Fruit fly (Drosophila melanogaster): ENCODE data around the gene SWIP.

Gene SWIP

dm6 chrX:16286083-16286666 lies 27.3 kb upstream of the SWIP start, which contains the start of gene UQCR-14:
Gene UQCR-14 (plus strand): TSS chrX:16286288.
- no peak for TF ChIP-seq ttk (optimal IDR thresholded peaks at IDR 0.05)
- no peak for TF ChIP-seq h (optimal IDR thresholded peaks at IDR 0.05)
- TF ChIP-seq Myc (optimal IDR thresholded peaks at IDR 0.05) = no peak
- TF ChIP-seq insv (optimal IDR thresholded peaks at IDR 0.05) = no peak
- TF ChIP-seq Sin3A (optimal IDR thresholded peaks at IDR 0.05) = no peak
- TF ChIP-seq psq (optimal IDR thresholded peaks at IDR 0.05) = no peak

- no peak for TF ChIP-seq psq (optimal IDR thresholded peaks at IDR 0.05)
- TF ChIP-seq h (optimal IDR thresholded peaks at IDR 0.05) = no peak
- no peak for TF ChIP-seq insv (optimal IDR thresholded peaks at IDR 0.05)
- TF ChIP-seq Sin3A (optimal IDR thresholded peaks at IDR 0.05) = no peak
- TF ChIP-seq ttk (optimal IDR thresholded peaks at IDR 0.05) = no peak
- no peak for TF ChIP-seq Myc (optimal IDR thresholded peaks at IDR 0.05)
Observed at dm6 chrX:16288492-16288964, 25.0 kb upstream of the SWIP start, which contains the start of the genes CG32576 and caz. Gene CG32576 (minus strand): TSS chrX:16288533. Gene caz (plus strand): TSS chrX:16288810.

dm6 chrX:16288999-16289398 lies 24.5 kb upstream of the SWIP start:
- TF ChIP-seq ttk (optimal IDR thresholded peaks at IDR 0.05) (no peak), Myc (optimal IDR thresholded peaks at IDR 0.05) (no peak), insv (optimal IDR thresholded peaks at IDR 0.05) (no peak), Sin3A (optimal IDR thresholded peaks at IDR 0.05) (no peak), h (optimal IDR thresholded peaks at IDR 0.05) (no peak), psq (optimal IDR thresholded peaks at IDR 0.05) (no peak)

dm6 chrX:16292646-16293045 lies 20.9 kb upstream of the SWIP start:
- TF ChIP-seq insv (optimal IDR thresholded peaks at IDR 0.05) = no peak
- TF ChIP-seq ttk (optimal IDR thresholded peaks at IDR 0.05) = no peak
- no peak for TF ChIP-seq psq (optimal IDR thresholded peaks at IDR 0.05)
- TF ChIP-seq h (optimal IDR thresholded peaks at IDR 0.05) = no peak
- no peak for TF ChIP-seq Myc (optimal IDR thresholded peaks at IDR 0.05)
- no peak for TF ChIP-seq Sin3A (optimal IDR thresholded peaks at IDR 0.05)

dm6 chrX:16296423-16297292 lies 16.9 kb upstream of the SWIP start, which contains the start of gene CG3632:
Gene CG3632 (plus strand): TSS chrX:16296671.
- TF ChIP-seq Myc (optimal IDR thresholded peaks at IDR 0.05) (no peak), ttk (optimal IDR thresholded peaks at IDR 0.05) (no peak), psq (optimal IDR thresholded peaks at IDR 0.05) (no peak), h (optimal IDR thresholded peaks at IDR 0.05) (no peak), Sin3A (optimal IDR thresholded peaks at IDR 0.05) (no peak), insv (optimal IDR thresholded peaks at IDR 0.05) (no peak)

dm6 chrX:16297618-16298017 lies 15.9 kb upstream of the SWIP start, which contains the start of gene ERp44:
Gene ERp44 (minus strand): TSS chrX:16297718.
- no peak for TF ChIP-seq Myc (optimal IDR thresholded peaks at IDR 0.05)
- TF ChIP-seq psq (optimal IDR thresholded peaks at IDR 0.05) = no peak
- no peak for TF ChIP-seq Sin3A (optimal IDR thresholded peaks at IDR 0.05)
- no peak for TF ChIP-seq h (optimal IDR thresholded peaks at IDR 0.05)
- TF ChIP-seq insv (optimal IDR thresholded peaks at IDR 0.05) = no peak
- TF ChIP-seq ttk (optimal IDR thresholded peaks at IDR 0.05) = no peak

dm6 chrX:16303636-16304035 lies 9.9 kb upstream of the SWIP start, which contains the start of gene CG3679:
Gene CG3679 (plus strand): TSS chrX:16303870.
- TF ChIP-seq psq (optimal IDR thresholded peaks at IDR 0.05) = no peak
- TF ChIP-seq h (optimal IDR thresholded peaks at IDR 0.05) = no peak
- no peak for TF ChIP-seq Myc (optimal IDR thresholded peaks at IDR 0.05)
- no peak for TF ChIP-seq ttk (optimal IDR thresholded peaks at IDR 0.05)
- TF ChIP-seq insv (optimal IDR thresholded peaks at IDR 0.05) = no peak
- no peak for TF ChIP-seq Sin3A (optimal IDR thresholded peaks at IDR 0.05)

- no peak for TF ChIP-seq Myc (optimal IDR thresholded peaks at IDR 0.05)
- no peak for TF ChIP-seq Sin3A (optimal IDR thresholded peaks at IDR 0.05)
- no peak for TF ChIP-seq insv (optimal IDR thresholded peaks at IDR 0.05)
- no peak for TF ChIP-seq psq (optimal IDR thresholded peaks at IDR 0.05)
- no peak for TF ChIP-seq ttk (optimal IDR thresholded peaks at IDR 0.05)
- TF ChIP-seq h (optimal IDR thresholded peaks at IDR 0.05) = no peak
Observed at dm6 chrX:16308310-16308918, 5.1 kb upstream of the SWIP start, which contains the start of gene Had1. Gene Had1 (minus strand): TSS chrX:16308667.

- TF ChIP-seq psq (optimal IDR thresholded peaks at IDR 0.05) = no peak
- TF ChIP-seq Sin3A (optimal IDR thresholded peaks at IDR 0.05) = no peak
- no peak for TF ChIP-seq Myc (optimal IDR thresholded peaks at IDR 0.05)
- no peak for TF ChIP-seq ttk (optimal IDR thresholded peaks at IDR 0.05)
- TF ChIP-seq h (optimal IDR thresholded peaks at IDR 0.05) = no peak
- TF ChIP-seq insv (optimal IDR thresholded peaks at IDR 0.05) = no peak
Observed at dm6 chrX:16308953-16309352, 4.6 kb upstream of the SWIP start.

- TF ChIP-seq Sin3A (optimal IDR thresholded peaks at IDR 0.05) (no peak), psq (optimal IDR thresholded peaks at IDR 0.05) (no peak), insv (optimal IDR thresholded peaks at IDR 0.05) (no peak), h (optimal IDR thresholded peaks at IDR 0.05) (no peak), Myc (optimal IDR thresholded peaks at IDR 0.05) (no peak), ttk (optimal IDR thresholded peaks at IDR 0.05) (no peak)
Observed at dm6 chrX:16309764-16310163, 3.7 kb upstream of the SWIP start.

dm6 chrX:16318858-16319557 lies 5.5 kb downstream of the SWIP start:
- no peak for TF ChIP-seq ttk (optimal IDR thresholded peaks at IDR 0.05)
- TF ChIP-seq Sin3A (optimal IDR thresholded peaks at IDR 0.05) = no peak
- TF ChIP-seq psq (optimal IDR thresholded peaks at IDR 0.05) = no peak
